Fruit fly (Drosophila melanogaster) whole organism, adult: Measurements from ENCODE around the gene yellow-g2.

ENCODE experiments used
- CG12768 ChIP-seq: fragments of 200-800 bp; sonication (Bioruptor generic); optimal IDR thresholded peaks from 2 replicates; lab custom pipeline; 2017; ENCODE audit warnings: missing biosample characterization, missing genetic modification characterization, mild to moderate bottlenecking, moderate library complexity, missing genetic modification reagents
- CG33017 ChIP-seq: fragments of 200-800 bp; sonication (Bioruptor generic); optimal IDR thresholded peaks from 2 replicates; lab custom pipeline; 2018; ENCODE audit warnings: missing biosample characterization, mild to moderate bottlenecking, missing genetic modification characterization, moderate library complexity
- CG5204 ChIP-seq: fragments of 200-800 bp; sonication (Bioruptor generic); optimal IDR thresholded peaks from 2 replicates; lab custom pipeline; 2016; ENCODE audit warnings: missing biosample characterization, missing genetic modification characterization
- CG7045 ChIP-seq: fragments of 200-800 bp; sonication (Bioruptor generic); optimal IDR thresholded peaks from 2 replicates; lab custom pipeline; 2017; ENCODE audit warnings: missing biosample characterization, mild to moderate bottlenecking, missing genetic modification characterization
- CG7101 ChIP-seq: fragments of 200-800 bp; sonication (Bioruptor generic); optimal IDR thresholded peaks from 2 replicates; lab custom pipeline; 2018; ENCODE audit warnings: missing biosample characterization, mild to moderate bottlenecking, missing genetic modification characterization, moderate library complexity
- Hr96 ChIP-seq: fragments of 200-800 bp; sonication (Bioruptor generic); optimal IDR thresholded peaks from 2 replicates; lab custom pipeline; 2016; ENCODE audit warnings: missing biosample characterization, missing genetic modification characterization
- Mnt ChIP-seq: fragments of 200-800 bp; sonication (Bioruptor generic); optimal IDR thresholded peaks from 2 replicates; lab custom pipeline; 2016; ENCODE audit warnings: missing biosample characterization, mild to moderate bottlenecking, missing genetic modification characterization
- bab1 ChIP-seq: fragments of 200-800 bp; sonication (Bioruptor generic); optimal IDR thresholded peaks from 3 replicates; lab custom pipeline; 2019; ENCODE audit warnings: missing biosample characterization, mild to moderate bottlenecking, missing genetic modification characterization, moderate library complexity
- cic ChIP-seq: fragments of 200-800 bp; sonication (Bioruptor generic); optimal IDR thresholded peaks from 2 replicates; lab custom pipeline; 2017; ENCODE audit warnings: missing biosample characterization, mild to moderate bottlenecking, missing genetic modification characterization, moderate library complexity
- cnc ChIP-seq, 2 experiments: fragments of >200 bp; optimal IDR thresholded peaks; 2 replicates each; lab custom pipeline; 2017
- kay ChIP-seq: fragments of 200-800 bp; sonication (Bioruptor generic); peaks from one replicate; lab custom pipeline; 2016; ENCODE audit warnings: missing biosample characterization, missing genetic modification characterization, borderline replicate concordance
- ovo ChIP-seq: fragments of 200-800 bp; sonication (Bioruptor generic); optimal IDR thresholded peaks from 2 replicates; lab custom pipeline; 2016; ENCODE audit warnings: missing biosample characterization, missing genetic modification characterization
- toe ChIP-seq: fragments of 200-800 bp; sonication (Bioruptor generic); optimal IDR thresholded peaks from 2 replicates; lab custom pipeline; 2016; ENCODE audit warnings: missing biosample characterization, missing genetic modification characterization

DNA sequence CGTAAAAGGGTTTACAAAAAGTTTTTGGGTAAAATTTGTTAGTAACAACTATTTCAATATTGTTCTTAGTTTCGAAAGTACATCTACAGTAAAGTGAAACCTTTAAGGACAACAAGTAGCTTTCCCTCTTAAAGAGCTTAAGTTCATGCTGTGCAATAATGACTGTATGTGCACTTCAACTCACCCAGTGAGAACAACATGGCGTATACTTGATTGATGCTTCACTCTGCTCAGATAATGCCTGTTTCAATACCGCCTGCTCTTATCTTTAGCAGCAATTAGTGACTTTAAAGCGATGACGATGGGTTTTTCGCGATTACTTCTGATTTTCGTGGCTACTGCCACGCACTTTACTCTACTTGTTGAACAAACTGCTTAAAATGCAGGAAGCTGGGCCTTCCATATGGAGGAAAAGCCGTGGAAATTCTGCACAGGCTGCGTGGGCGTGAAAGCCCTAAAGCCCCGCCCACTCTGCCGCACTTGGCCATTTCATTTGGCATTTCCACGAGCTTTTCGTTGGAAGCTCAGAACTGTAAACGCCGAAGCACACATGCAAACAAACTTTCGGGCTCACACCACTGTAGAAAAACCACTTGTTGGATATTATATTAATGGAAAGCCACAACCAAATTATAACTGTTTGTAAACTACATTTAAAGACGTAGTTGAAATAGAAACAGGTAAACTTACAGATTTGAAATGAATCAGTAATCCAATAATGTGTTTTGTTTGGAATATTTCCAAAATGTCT is 19.8 kb upstream of the yellow-g2 start:
- no peak for TF ChIP-seq CG33017 (tag; lab: Kevin White, UChicago)
- TF ChIP-seq toe (GFP tag; lab: Kevin White, UChicago), result no peak
- TF ChIP-seq cnc (optimal IDR thresholded peaks at IDR 0.05; lab: Kevin White, UChicago), result peak in 1 of 2 experiments; percentile 47
- TF ChIP-seq Hr96 (GFP tag; lab: Kevin White, UChicago), result no peak
- TF ChIP-seq ovo, result no peak
- no peak for TF ChIP-seq CG7045
- TF ChIP-seq kay, result no peak
- TF ChIP-seq CG5204 (GFP tag; lab: Kevin White, UChicago), result no peak
- no peak for TF ChIP-seq Mnt
- TF ChIP-seq CG7101 (tag; lab: Kevin White, UChicago), result no peak
- no peak for TF ChIP-seq CG12768
- no peak for TF ChIP-seq cic (GFP tag; lab: Kevin White, UChicago)
- no peak for TF ChIP-seq bab1
